Worm (Caenorhabditis elegans): ENCODE data around the gene ZK1307.3.

ZK1307.3 gene

DNA sequence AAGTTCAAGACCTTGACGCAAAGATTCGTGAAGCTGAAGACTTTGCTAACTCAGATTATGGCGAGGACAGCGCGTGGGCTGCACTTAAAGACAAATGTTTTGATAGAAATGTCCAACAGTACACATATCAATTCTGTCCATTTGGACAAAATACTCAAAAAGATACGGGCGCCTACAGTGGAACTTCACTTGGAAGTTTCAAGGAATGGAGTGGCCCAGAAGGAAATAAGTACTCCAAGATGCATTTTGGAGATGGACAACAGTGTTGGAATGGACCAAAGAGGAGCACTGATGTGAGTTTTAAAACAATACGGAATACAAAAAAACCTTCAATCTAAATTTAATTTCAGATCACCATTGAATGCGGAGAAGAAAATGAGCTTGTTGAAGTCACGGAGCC is 26.9 kb downstream of the ZK1307.3 start:
- TF ChIP-seq F13C5.2 (tag; optimal IDR thresholded peaks at IDR 0.05) (no peak), hmbx-1 (tag; optimal IDR thresholded peaks at IDR 0.05) (no peak), ceh-36 (tag; optimal IDR thresholded peaks at IDR 0.05) (no peak), flt-1 (GFP tag; IDR thresholded peaks at IDR 0.05) (no peak), tra-4 (tag; optimal IDR thresholded peaks at IDR 0.05) (no peak), tbx-11 (GFP tag; IDR thresholded peaks at IDR 0.05) (no peak), ets-7 (tag; optimal IDR thresholded peaks at IDR 0.05) (no peak), B0310.2 (tag; optimal IDR thresholded peaks at IDR 0.05) (no peak), tbx-37 (GFP tag; conservative IDR thresholded peaks at IDR 0.05) (no peak), hmg-4 (GFP tag; optimal IDR thresholded peaks at IDR 0.05) (no peak), scrt-1 (GFP tag; IDR thresholded peaks at IDR 0.05) (no peak), aly-1 (tag; optimal IDR thresholded peaks at IDR 0.05) (no peak), ama-1 (optimal IDR thresholded peaks at IDR 0.05) (no peak), pes-1 (GFP tag; IDR thresholded peaks at IDR 0.05) (no peak), sea-1 (GFP tag; conservative IDR thresholded peaks at IDR 0.05) (no peak), hnd-1 (tag; optimal IDR thresholded peaks at IDR 0.05) (no peak), ceh-13 (GFP tag; optimal IDR thresholded peaks at IDR 0.05) (no peak)

ce11 chrII:9624110-9624695 is 28.6 kb downstream of the ZK1307.3 start, which contains the start of the genes dnj-20 and ZK1307.8:
TSS of gene dnj-20 (minus strand) at chrII:9624176.
TSS of gene ZK1307.8 (plus strand) at chrII:9624613.
- TF ChIP-seq ceh-13 (GFP tag; optimal IDR thresholded peaks at IDR 0.05) (no peak), sea-1 (GFP tag; conservative IDR thresholded peaks at IDR 0.05) (no peak), B0310.2 (tag; optimal IDR thresholded peaks at IDR 0.05) (no peak), scrt-1 (GFP tag; IDR thresholded peaks at IDR 0.05) (no peak), pes-1 (GFP tag; IDR thresholded peaks at IDR 0.05) (no peak), ets-7 (tag; optimal IDR thresholded peaks at IDR 0.05) (no peak), aly-1 (tag; optimal IDR thresholded peaks at IDR 0.05) (no peak), hnd-1 (tag; optimal IDR thresholded peaks at IDR 0.05) (no peak)

- no peak for TF ChIP-seq hmbx-1 (tag; optimal IDR thresholded peaks at IDR 0.05)
- TF ChIP-seq tra-4 (tag; optimal IDR thresholded peaks at IDR 0.05) = no peak
- no peak for TF ChIP-seq ceh-36 (tag; optimal IDR thresholded peaks at IDR 0.05)
- no peak for TF ChIP-seq ceh-13 (GFP tag; optimal IDR thresholded peaks at IDR 0.05)
- TF ChIP-seq aly-1 (tag; optimal IDR thresholded peaks at IDR 0.05) = no peak
- no peak for TF ChIP-seq F13C5.2 (tag; optimal IDR thresholded peaks at IDR 0.05)
- TF ChIP-seq pes-1 (GFP tag; IDR thresholded peaks at IDR 0.05) = no peak
- TF ChIP-seq ama-1 (optimal IDR thresholded peaks at IDR 0.05) = no peak
- TF ChIP-seq hnd-1 (tag; optimal IDR thresholded peaks at IDR 0.05) = no peak
- TF ChIP-seq hmg-4 (GFP tag; optimal IDR thresholded peaks at IDR 0.05) = no peak
- no peak for TF ChIP-seq flt-1 (GFP tag; IDR thresholded peaks at IDR 0.05)
- no peak for TF ChIP-seq ets-7 (tag; optimal IDR thresholded peaks at IDR 0.05)
These were observed 30.9 kb downstream of the ZK1307.3 start for ce11 chrII:9621913-9622348.

DNA sequence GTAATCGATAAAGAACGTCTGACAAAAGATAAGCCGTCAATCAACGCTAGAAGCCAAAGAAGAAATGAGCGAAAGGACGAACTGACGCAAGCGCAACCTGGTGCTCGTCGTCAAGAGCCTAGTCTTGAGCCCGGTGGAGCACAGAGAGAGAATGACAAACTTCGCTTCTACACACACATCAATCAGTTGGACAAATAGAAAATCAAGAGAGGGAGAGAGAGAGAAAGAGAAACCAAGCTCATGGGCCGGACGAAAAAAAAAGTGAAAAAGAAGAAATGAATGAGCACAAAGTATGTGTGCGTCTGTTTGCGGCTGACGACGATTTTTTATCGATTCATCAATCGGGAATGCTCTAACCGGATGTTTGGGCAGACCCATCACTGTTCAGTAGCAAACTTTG is 31.7 kb downstream of the ZK1307.3 start:
- TF ChIP-seq scrt-1 (GFP tag; IDR thresholded peaks at IDR 0.05) = no peak
- no peak for TF ChIP-seq ama-1 (optimal IDR thresholded peaks at IDR 0.05)
- TF ChIP-seq tbx-37 (GFP tag; conservative IDR thresholded peaks at IDR 0.05) = no peak
- TF ChIP-seq ceh-13 (GFP tag; optimal IDR thresholded peaks at IDR 0.05) = no peak
- no peak for TF ChIP-seq tbx-11 (GFP tag; IDR thresholded peaks at IDR 0.05)

DNA sequence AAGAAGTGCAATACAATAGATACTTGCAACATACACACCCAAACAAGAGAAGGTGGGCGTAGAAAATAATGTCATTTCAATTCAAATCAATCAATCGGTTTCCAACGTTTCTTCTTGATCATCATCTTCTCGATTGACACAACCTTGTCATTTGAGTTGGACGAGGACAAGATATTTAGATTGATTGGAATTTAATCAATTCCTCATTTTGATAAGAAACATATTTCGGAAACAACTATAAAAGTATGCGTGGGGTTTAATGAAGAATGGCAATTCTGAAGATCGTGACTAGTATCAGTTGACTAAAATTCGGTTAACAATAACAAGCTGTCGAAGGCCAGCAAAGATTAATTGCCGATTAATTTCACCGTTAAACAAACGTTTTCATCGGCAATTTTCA is 32.2 kb downstream of the ZK1307.3 start:
- no peak for TF ChIP-seq tra-4 (tag; optimal IDR thresholded peaks at IDR 0.05)
- no peak for TF ChIP-seq B0310.2 (tag; optimal IDR thresholded peaks at IDR 0.05)
- no peak for TF ChIP-seq scrt-1 (GFP tag; IDR thresholded peaks at IDR 0.05)
- TF ChIP-seq F13C5.2 (tag; optimal IDR thresholded peaks at IDR 0.05) = no peak
- TF ChIP-seq tbx-11 (GFP tag; IDR thresholded peaks at IDR 0.05) = no peak

- TF ChIP-seq hnd-1 (tag; optimal IDR thresholded peaks at IDR 0.05) = no peak
- no peak for TF ChIP-seq ceh-13 (GFP tag; optimal IDR thresholded peaks at IDR 0.05)
- TF ChIP-seq sea-1 (GFP tag; conservative IDR thresholded peaks at IDR 0.05) = no peak
- no peak for TF ChIP-seq F13C5.2 (tag; optimal IDR thresholded peaks at IDR 0.05)
- TF ChIP-seq hmg-4 (GFP tag; optimal IDR thresholded peaks at IDR 0.05) = peak; percentile 11
These were observed 32.8 kb downstream of the ZK1307.3 start for ce11 chrII:9619995-9620535.

DNA sequence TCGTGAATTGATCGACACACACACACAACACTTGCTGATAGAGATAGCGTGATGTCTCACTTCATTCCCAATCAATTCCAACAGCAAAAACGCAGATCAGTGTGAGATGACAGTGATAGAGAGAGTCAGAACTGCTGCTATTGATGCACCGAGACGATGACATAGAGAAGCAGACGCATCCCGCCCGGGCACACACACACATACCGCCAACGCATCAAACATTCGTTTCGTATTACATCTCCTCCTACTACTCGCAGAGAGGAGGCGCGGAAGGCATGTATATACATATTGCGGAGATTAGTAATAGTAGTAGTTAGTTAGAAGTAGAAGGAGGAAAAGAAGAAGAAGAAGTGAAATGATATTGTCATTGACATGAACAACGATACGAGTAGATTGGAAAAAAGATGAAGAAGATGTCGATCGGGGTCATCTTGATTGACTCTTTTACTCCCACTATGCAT is 33.4 kb downstream of the ZK1307.3 start:
- TF ChIP-seq scrt-1 (GFP tag; IDR thresholded peaks at IDR 0.05) (no peak), tra-4 (tag; optimal IDR thresholded peaks at IDR 0.05) (no peak), F13C5.2 (tag; optimal IDR thresholded peaks at IDR 0.05) (no peak), pes-1 (GFP tag; IDR thresholded peaks at IDR 0.05) (no peak), ama-1 (optimal IDR thresholded peaks at IDR 0.05) (no peak), aly-1 (tag; optimal IDR thresholded peaks at IDR 0.05) (no peak), tbx-37 (GFP tag; conservative IDR thresholded peaks at IDR 0.05) (no peak), ceh-13 (GFP tag; optimal IDR thresholded peaks at IDR 0.05) (no peak), hmg-4 (GFP tag; optimal IDR thresholded peaks at IDR 0.05) (no peak), ets-7 (tag; optimal IDR thresholded peaks at IDR 0.05) (no peak), ceh-36 (tag; optimal IDR thresholded peaks at IDR 0.05) (no peak), flt-1 (GFP tag; IDR thresholded peaks at IDR 0.05) (no peak), tbx-11 (GFP tag; IDR thresholded peaks at IDR 0.05) (no peak), hmbx-1 (tag; optimal IDR thresholded peaks at IDR 0.05) (no peak), hnd-1 (tag; optimal IDR thresholded peaks at IDR 0.05) (no peak), sea-1 (GFP tag; conservative IDR thresholded peaks at IDR 0.05) (no peak), B0310.2 (tag; optimal IDR thresholded peaks at IDR 0.05) (no peak)

ce11 chrII:9618759-9619158 is 34.1 kb downstream of the ZK1307.3 start:
- TF ChIP-seq F13C5.2 (tag; optimal IDR thresholded peaks at IDR 0.05) = no peak
- TF ChIP-seq hmg-4 (GFP tag; optimal IDR thresholded peaks at IDR 0.05) = no peak
- no peak for TF ChIP-seq sea-1 (GFP tag; conservative IDR thresholded peaks at IDR 0.05)
- no peak for TF ChIP-seq scrt-1 (GFP tag; IDR thresholded peaks at IDR 0.05)
- TF ChIP-seq aly-1 (tag; optimal IDR thresholded peaks at IDR 0.05) = no peak
